Worm (Caenorhabditis elegans) whole organism, L1 larva: Measurements from ENCODE around the gene gcc-2.
A peak's percentile ranks its signal among the peaks of the same experiment; 100 is the strongest.

Experiments
- C04F5.9 ChIP-seq: sonication (generic microtip); optimal IDR thresholded peaks from 2 replicates; lab custom pipeline; 2016; ENCODE audit warnings: missing genetic modification characterization, missing compliant biosample characterization
- C16A3.4 ChIP-seq: fragments of 150-350 bp; optimal IDR thresholded peaks from 2 replicates; lab custom pipeline; 2014; ENCODE audit warnings: missing biosample characterization, missing genetic modification characterization
- F16B12.6 ChIP-seq: fragments of 150-350 bp; optimal IDR thresholded peaks from 2 replicates; lab custom pipeline; 2014; ENCODE audit warnings: missing biosample characterization, missing genetic modification characterization
- blmp-1 ChIP-seq: fragments of 150-350 bp; optimal IDR thresholded peaks from 2 replicates; lab custom pipeline; 2014; ENCODE audit warnings: missing biosample characterization, missing genetic modification characterization
- ceh-82 ChIP-seq, 3 experiments: fragments of 150-350 bp in 1 of 3; sonication (generic microtip) in 2 of 3; optimal IDR thresholded peaks; 2 replicates each; lab custom pipeline; 2014 to 2017; ENCODE audit warnings: missing biosample characterization in 3 of 3, missing genetic modification characterization in 3 of 3
- ceh-90 ChIP-seq: sonication (generic microtip); optimal IDR thresholded peaks from 2 replicates; lab custom pipeline; 2016; ENCODE audit warnings: missing genetic modification characterization, missing compliant biosample characterization
- dsc-1 ChIP-seq: sonication (generic microtip); optimal IDR thresholded peaks from 2 replicates; lab custom pipeline; 2016; ENCODE audit warnings: mild to moderate bottlenecking, missing genetic modification characterization, missing compliant biosample characterization
- efl-1 ChIP-seq, 4 experiments: fragments of 150-350 bp; optimal IDR thresholded peaks in 3 of 4; peaks in 1 of 4; 1 replicate in 1 of 4; 2 replicates in 3 of 4; lab custom pipeline; 2014; ENCODE audit warnings: missing biosample characterization in 2 of 4, missing genetic modification characterization in 2 of 4, missing genetic modification reagents in 2 of 4
- efl-3 ChIP-seq: fragments of 200-800 bp; sonication (Bioruptor generic); optimal IDR thresholded peaks from 2 replicates; lab custom pipeline; 2018; ENCODE audit warnings: mild to moderate bottlenecking, missing genetic modification characterization, missing compliant biosample characterization
- egl-13 ChIP-seq: sonication (generic microtip); optimal IDR thresholded peaks from 2 replicates; lab custom pipeline; 2016; ENCODE audit warnings: missing genotype, missing genetic modification reagents, missing genetic modification characterization, missing compliant biosample characterization
- egl-27 ChIP-seq, 2 experiments: fragments of 150-350 bp in 1 of 2; sonication (generic microtip); optimal IDR thresholded peaks; 3 replicates each; lab custom pipeline; 2017 to 2018; ENCODE audit warnings: missing biosample characterization in 2 of 2, missing genetic modification characterization in 2 of 2, missing genetic modification reagents in 2 of 2
- elt-3 ChIP-seq, 6 experiments: fragments of 150-350 bp in 1 of 6; sonication (generic microtip); optimal IDR thresholded peaks; 2 replicates each; lab custom pipeline; 2017 to 2018; ENCODE audit warnings: missing biosample characterization in 6 of 6, missing genetic modification characterization in 6 of 6, inconsistent platforms in 1 of 6
- ets-5 ChIP-seq: fragments of 200-800 bp; sonication (Bioruptor generic); IDR thresholded peaks from 2 replicates; pipeline ENCODE4 v1.3.6; 2022; ENCODE audit warnings: missing genetic modification characterization, missing compliant biosample characterization
- fkh-10 ChIP-seq: sonication (generic microtip); optimal IDR thresholded peaks from 2 replicates; lab custom pipeline; 2017; ENCODE audit warnings: missing biosample characterization, missing genetic modification reagents, missing genetic modification characterization
- fkh-8 ChIP-seq: sonication (generic microtip); optimal IDR thresholded peaks from 2 replicates; lab custom pipeline; 2016; ENCODE audit warnings: mild to moderate bottlenecking, missing genetic modification characterization, missing compliant biosample characterization
- fos-1 ChIP-seq: fragments of 150-350 bp; optimal IDR thresholded peaks from 2 replicates; lab custom pipeline; 2014; ENCODE audit warnings: missing biosample characterization, missing genetic modification characterization
- hlh-17 ChIP-seq: fragments of 200-800 bp; sonication (Bioruptor generic); optimal IDR thresholded peaks from 2 replicates; lab custom pipeline; 2018; ENCODE audit warnings: missing genetic modification characterization, mild to moderate bottlenecking, missing compliant biosample characterization, moderate library complexity, borderline replicate concordance
- hlh-4 ChIP-seq: sonication (generic microtip); optimal IDR thresholded peaks from 2 replicates; lab custom pipeline; 2016; ENCODE audit warnings: mild to moderate bottlenecking, missing genetic modification characterization, missing compliant biosample characterization
- hpl-2 ChIP-seq: fragments of 150-350 bp; optimal IDR thresholded peaks from 2 replicates; lab custom pipeline; 2014; ENCODE audit warnings: missing biosample characterization, missing genetic modification reagents, missing genetic modification characterization
- isw-1 ChIP-seq: fragments of 200-800 bp; sonication (Bioruptor generic); IDR thresholded peaks from 2 replicates; pipeline ENCODE4 v1.3.6; 2022; ENCODE audit warnings: missing genetic modification characterization, missing compliant biosample characterization
- lin-13 ChIP-seq: fragments of 150-350 bp; optimal IDR thresholded peaks from 2 replicates; lab custom pipeline; 2014; ENCODE audit warnings: missing biosample characterization, missing genetic modification reagents, missing genetic modification characterization
- lin-14 ChIP-seq: fragments of 200-800 bp; sonication (Bioruptor generic); optimal IDR thresholded peaks from 2 replicates; lab custom pipeline; 2018; ENCODE audit warnings: mild to moderate bottlenecking, missing genetic modification characterization, moderate library complexity, missing compliant biosample characterization
- lin-39 ChIP-seq: fragments of 150-350 bp; optimal IDR thresholded peaks from 2 replicates; lab custom pipeline; 2014; ENCODE audit warnings: missing biosample characterization, missing genetic modification reagents, missing genetic modification characterization
- lir-3 ChIP-seq: sonication (generic microtip); optimal IDR thresholded peaks from 2 replicates; lab custom pipeline; 2016; ENCODE audit warnings: mild to moderate bottlenecking, missing genetic modification characterization, moderate library complexity, missing compliant biosample characterization; ENCODE audit not compliant: poor library complexity
- lsy-2 ChIP-seq, 2 experiments: fragments of 150-350 bp; optimal IDR thresholded peaks; 2 replicates each; lab custom pipeline; 2014; ENCODE audit warnings: missing biosample characterization in 2 of 2, missing genetic modification characterization in 2 of 2
- mdl-1 ChIP-seq, 2 experiments: fragments of 150-350 bp; optimal IDR thresholded peaks; 2 replicates each; lab custom pipeline; 2014 to 2017; ENCODE audit warnings: missing biosample characterization in 2 of 2, missing genetic modification characterization in 2 of 2, inconsistent platforms in 1 of 2
- mep-1 ChIP-seq: fragments of 150-350 bp; optimal IDR thresholded peaks from 2 replicates; lab custom pipeline; 2014; ENCODE audit warnings: missing biosample characterization, missing genetic modification characterization
- nhr-20 ChIP-seq: sonication (generic microtip); optimal IDR thresholded peaks from 2 replicates; lab custom pipeline; 2016; ENCODE audit warnings: mild to moderate bottlenecking, missing genetic modification characterization, missing compliant biosample characterization
- nhr-28 ChIP-seq: fragments of 150-350 bp; optimal IDR thresholded peaks from 2 replicates; lab custom pipeline; 2014; ENCODE audit warnings: missing biosample characterization, missing genetic modification characterization
- nhr-47 ChIP-seq: sonication (generic microtip); optimal IDR thresholded peaks from 2 replicates; lab custom pipeline; 2016; ENCODE audit warnings: mild to moderate bottlenecking, missing genetic modification characterization, moderate library complexity, missing compliant biosample characterization
- nhr-71 ChIP-seq: sonication (generic microtip); optimal IDR thresholded peaks from 2 replicates; lab custom pipeline; 2016; ENCODE audit warnings: mild to moderate bottlenecking, missing genetic modification characterization, moderate library complexity, missing compliant biosample characterization
- nhr-77 ChIP-seq: fragments of 150-350 bp; optimal IDR thresholded peaks from 2 replicates; lab custom pipeline; 2014; ENCODE audit warnings: missing biosample characterization, missing genetic modification characterization
- nhr-90 ChIP-seq: sonication (generic microtip); optimal IDR thresholded peaks from 2 replicates; lab custom pipeline; 2016; ENCODE audit warnings: mild to moderate bottlenecking, missing genetic modification characterization, missing compliant biosample characterization; ENCODE audit not compliant: poor library complexity
- pax-3 ChIP-seq: fragments of 200-800 bp; sonication (Bioruptor generic); optimal IDR thresholded peaks from 2 replicates; lab custom pipeline; 2018; ENCODE audit warnings: mild to moderate bottlenecking, missing genetic modification characterization, moderate library complexity, missing compliant biosample characterization
- pqm-1 ChIP-seq: sonication (generic microtip); optimal IDR thresholded peaks from 3 replicates; lab custom pipeline; 2017; ENCODE audit warnings: missing biosample characterization, missing genetic modification characterization
- skn-1 ChIP-seq: fragments of 150-350 bp; optimal IDR thresholded peaks from 2 replicates; lab custom pipeline; 2014; ENCODE audit warnings: missing biosample characterization, missing genetic modification characterization
- snpc-4 ChIP-seq: fragments of 150-350 bp; optimal IDR thresholded peaks from 2 replicates; lab custom pipeline; 2014; ENCODE audit warnings: missing biosample characterization, missing genetic modification characterization
- snu-23 ChIP-seq: sonication (generic microtip); optimal IDR thresholded peaks from 2 replicates; lab custom pipeline; 2016; ENCODE audit warnings: missing genetic modification characterization, missing compliant biosample characterization
- sox-4 ChIP-seq: sonication (generic microtip); optimal IDR thresholded peaks from 2 replicates; lab custom pipeline; 2016; ENCODE audit warnings: missing genetic modification characterization, missing compliant biosample characterization
- sptf-1 ChIP-seq: fragments of 150-350 bp; optimal IDR thresholded peaks from 2 replicates; lab custom pipeline; 2014; ENCODE audit warnings: missing biosample characterization, missing genetic modification characterization
- unc-130 ChIP-seq: fragments of 150-350 bp; optimal IDR thresholded peaks from 2 replicates; lab custom pipeline; 2017; ENCODE audit warnings: missing biosample characterization, missing genetic modification characterization, inconsistent platforms
- unc-30 ChIP-seq: sonication (generic microtip); optimal IDR thresholded peaks from 2 replicates; lab custom pipeline; 2017; ENCODE audit warnings: missing biosample characterization, missing genetic modification characterization
- unc-62 ChIP-seq: fragments of 150-350 bp; optimal IDR thresholded peaks from 2 replicates; lab custom pipeline; 2014; ENCODE audit warnings: missing biosample characterization, missing genetic modification reagents, missing genetic modification characterization
- unc-98 ChIP-seq: fragments of 200-800 bp; sonication (Bioruptor generic); IDR thresholded peaks from 2 replicates; pipeline ENCODE4 v1.3.6; 2022; ENCODE audit warnings: missing genetic modification characterization, missing compliant biosample characterization
- vab-15 ChIP-seq: sonication (generic microtip); optimal IDR thresholded peaks from 2 replicates; lab custom pipeline; 2017; ENCODE audit warnings: missing genotype, mild to moderate bottlenecking, missing genetic modification characterization, missing compliant biosample characterization
- xbp-1 ChIP-seq: sonication (generic microtip); optimal IDR thresholded peaks from 2 replicates; lab custom pipeline; 2016; ENCODE audit warnings: missing genetic modification characterization, missing compliant biosample characterization
- zag-1 ChIP-seq: fragments of 150-350 bp; optimal IDR thresholded peaks from 2 replicates; lab custom pipeline; 2014; ENCODE audit warnings: missing biosample characterization, missing genetic modification characterization
- ztf-11 ChIP-seq, 2 experiments: sonication (generic microtip); optimal IDR thresholded peaks; 2 replicates each; lab custom pipeline; 2016 to 2017; ENCODE audit warnings: missing genetic modification characterization in 2 of 2, missing biosample characterization in 1 of 2, missing compliant biosample characterization in 1 of 2
- ztf-4 ChIP-seq: fragments of 150-350 bp; optimal IDR thresholded peaks from 2 replicates; lab custom pipeline; 2014; ENCODE audit warnings: missing biosample characterization, missing genetic modification characterization

gcc-2 gene

ce11 chrIII:9762093-9762748, at the start of gene gcc-2:
gcc-2 (minus strand) TSS chrIII:9762143.
- TF ChIP-seq hpl-2 (no peak), efl-3 (GFP tag; lab: Kevin White, UChicago) (no peak), elt-3 (tag; optimal IDR thresholded peaks at IDR 0.05; lab: Kevin White, UChicago) (no peak), xbp-1 (no peak), unc-130 (no peak), nhr-90 (tag; lab: Kevin White, UChicago) (no peak), unc-62 (GFP tag; lab: Kevin White, UChicago) (no peak)

ce11 chrIII:9808179-9808578, 46.2 kb upstream of the gcc-2 start, which contains the start of gene gtap-2:
gtap-2 (plus strand) TSS chrIII:9808544.
- TF ChIP-seq efl-3 (GFP tag; lab: Kevin White, UChicago): no peak
- TF ChIP-seq sptf-1 (tag; lab: Kevin White, UChicago): no peak
- no peak for TF ChIP-seq unc-30
- no peak for TF ChIP-seq nhr-77 (tag; lab: Kevin White, UChicago)
- peak; percentile 9 for TF ChIP-seq snu-23 (GFP tag; lab: Kevin White, UChicago)
- TF ChIP-seq ets-5 (GFP tag; lab: Robert Waterston, UW): no peak
- peak; percentile 10 for TF ChIP-seq nhr-90 (tag; lab: Kevin White, UChicago)
- no peak for TF ChIP-seq ztf-4 (tag; lab: Kevin White, UChicago)
- peak; percentile 1 for TF ChIP-seq sox-4
- TF ChIP-seq mdl-1 (tag; optimal IDR thresholded peaks at IDR 0.05; lab: Kevin White, UChicago): no peak
- no peak for TF ChIP-seq pqm-1 (tag; lab: Kevin White, UChicago)
- TF ChIP-seq lin-39 (tag; lab: Kevin White, UChicago): no peak
- TF ChIP-seq egl-27 (tag; optimal IDR thresholded peaks at IDR 0.05; lab: Kevin White, UChicago): no peak
- TF ChIP-seq nhr-28: no peak
- no peak for TF ChIP-seq F16B12.6
- no peak for TF ChIP-seq hlh-17
- peak; percentile 54 for TF ChIP-seq nhr-47 (tag; lab: Kevin White, UChicago)
- TF ChIP-seq vab-15 (tag; lab: Kevin White, UChicago): no peak
- no peak for TF ChIP-seq hpl-2
- TF ChIP-seq fos-1 (tag; lab: Kevin White, UChicago): no peak
- peak; percentile 18; the same call in 1 of the 2 replicates for TF ChIP-seq isw-1 (GFP tag; lab: Robert Waterston, UW)
- TF ChIP-seq lin-13 (GFP tag; lab: Kevin White, UChicago): no peak
- TF ChIP-seq lin-14: peak; percentile 21
- peak; percentile 17 to 27 for TF ChIP-seq efl-1 (optimal IDR thresholded peaks at IDR 0.05; lab: Kevin White, UChicago)
- no peak for TF ChIP-seq efl-1 (GFP tag; optimal IDR thresholded peaks at IDR 0.05 in 1 of 2; lab: Kevin White, UChicago)
- peak; percentile 47 for TF ChIP-seq fkh-8 (tag; lab: Kevin White, UChicago)
- TF ChIP-seq lir-3 (tag; lab: Kevin White, UChicago): peak; percentile 25
- TF ChIP-seq mep-1 (tag; lab: Kevin White, UChicago): no peak
- no peak for TF ChIP-seq ceh-82 (tag; optimal IDR thresholded peaks at IDR 0.05; lab: Kevin White, UChicago)
- no peak for TF ChIP-seq fkh-10 (GFP tag; lab: Kevin White, UChicago)
- TF ChIP-seq ztf-11 (tag; optimal IDR thresholded peaks at IDR 0.05; lab: Kevin White, UChicago): no peak
- peak; percentile 14 for TF ChIP-seq C04F5.9 (tag; lab: Kevin White, UChicago)
- peak; percentile 34 for TF ChIP-seq snpc-4
- peak; percentile 14 for TF ChIP-seq dsc-1 (tag; lab: Kevin White, UChicago)
- TF ChIP-seq lsy-2 (tag; optimal IDR thresholded peaks at IDR 0.05; lab: Kevin White, UChicago): peak; percentile 44 to 83
- peak; percentile 45 for TF ChIP-seq C16A3.4
- peak; percentile 38; the same call in 1 of the 2 replicates for TF ChIP-seq unc-98 (GFP tag; lab: Robert Waterston, UW)
- TF ChIP-seq unc-62 (GFP tag; lab: Kevin White, UChicago): no peak
- TF ChIP-seq skn-1 (tag; lab: Kevin White, UChicago): peak; percentile 33
- peak; percentile 55 for TF ChIP-seq ceh-90 (tag; lab: Kevin White, UChicago)
- peak; percentile 32 for TF ChIP-seq egl-13 (tag; lab: Kevin White, UChicago)
- TF ChIP-seq nhr-71 (tag; lab: Kevin White, UChicago): peak; percentile 20
- TF ChIP-seq nhr-20 (tag; lab: Kevin White, UChicago): peak; percentile 12
- no peak for TF ChIP-seq hlh-4
- no peak for TF ChIP-seq zag-1 (tag; lab: Kevin White, UChicago)
- TF ChIP-seq pax-3 (tag; lab: Kevin White, UChicago): peak; percentile 61
- no peak for TF ChIP-seq blmp-1 (tag; lab: Kevin White, UChicago)
